Worm (Caenorhabditis elegans) whole organism, L2 larva: ENCODE data around the gene srbc-68.

Source experiments
- Y55F3AM.14 ChIP-seq: fragments of 200-800 bp; sonication (Bioruptor generic); optimal IDR thresholded peaks from 2 replicates; lab custom pipeline; 2018; ENCODE audit warnings: mild to moderate bottlenecking, missing genetic modification characterization, missing compliant biosample characterization
- ama-1 ChIP-seq: fragments of 150-350 bp; optimal IDR thresholded peaks from 2 replicates; lab custom pipeline; 2018; ENCODE audit warnings: inconsistent platforms
- lsy-2 ChIP-seq, 2 experiments: fragments of 150-350 bp in 1 of 2; sonication (generic microtip) in 1 of 2; optimal IDR thresholded peaks; 2 replicates each; lab custom pipeline; 2014 to 2017; ENCODE audit warnings: missing biosample characterization in 2 of 2, missing genetic modification characterization in 2 of 2
- mab-5 ChIP-seq: fragments of 150-350 bp; optimal IDR thresholded peaks from 2 replicates; lab custom pipeline; 2014; ENCODE audit warnings: missing biosample characterization, missing genetic modification characterization
- mdl-1 ChIP-seq, 2 experiments: fragments of 150-350 bp in 1 of 2; sonication (generic microtip) in 1 of 2; optimal IDR thresholded peaks; 2 replicates each; lab custom pipeline; 2017; ENCODE audit warnings: missing biosample characterization in 2 of 2, missing genetic modification characterization in 2 of 2
- nhr-12 ChIP-seq: fragments of 150-350 bp; optimal IDR thresholded peaks from 2 replicates; lab custom pipeline; 2014; ENCODE audit warnings: missing biosample characterization, missing genetic modification characterization
- nhr-129 ChIP-seq: fragments of 150-350 bp; optimal IDR thresholded peaks from 2 replicates; lab custom pipeline; 2014; ENCODE audit warnings: missing biosample characterization, missing genetic modification characterization
- nhr-77 ChIP-seq: fragments of 150-350 bp; optimal IDR thresholded peaks from 2 replicates; lab custom pipeline; 2014; ENCODE audit warnings: missing biosample characterization, missing genetic modification characterization
- unc-55 ChIP-seq: fragments of 150-350 bp; sonication (generic microtip); optimal IDR thresholded peaks from 3 replicates; lab custom pipeline; 2014; ENCODE audit warnings: missing biosample characterization, missing genetic modification reagents, missing genetic modification characterization
- zag-1 ChIP-seq: fragments of 150-350 bp; optimal IDR thresholded peaks from 2 replicates; lab custom pipeline; 2014; ENCODE audit warnings: missing biosample characterization, missing genetic modification characterization
- ztf-4 ChIP-seq: fragments of 150-350 bp; optimal IDR thresholded peaks from 2 replicates; lab custom pipeline; 2014; ENCODE audit warnings: missing biosample characterization, missing genetic modification characterization

DNA sequence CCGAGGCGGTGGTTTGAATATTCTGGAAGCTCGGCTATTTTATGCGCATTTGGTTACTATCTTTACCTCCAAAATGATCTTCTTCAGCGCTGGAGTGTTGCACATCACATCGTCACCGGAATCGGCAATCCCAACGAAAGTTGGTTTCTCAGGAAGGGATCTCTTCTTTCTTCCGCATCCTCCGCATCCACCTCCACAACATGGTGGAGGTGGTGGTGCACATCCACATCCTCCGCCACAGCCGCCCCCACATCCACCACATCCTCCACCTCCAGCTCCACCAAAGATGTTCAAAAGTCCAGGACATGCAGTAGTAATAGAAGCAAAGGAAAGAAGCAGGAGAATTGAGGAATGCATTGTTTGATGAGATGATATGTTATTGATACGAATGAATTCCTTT lies 11.0 kb upstream of the srbc-68 start, which contains the start of gene grl-31:
- TF ChIP-seq nhr-77 (tag; lab: Kevin White, UChicago), result no peak
- TF ChIP-seq nhr-12 (tag; lab: Kevin White, UChicago), result no peak
- no peak for TF ChIP-seq ama-1 (lab: Kevin White, UChicago)
- no peak for TF ChIP-seq nhr-129 (tag; lab: Kevin White, UChicago)
- no peak for TF ChIP-seq lsy-2 (tag; optimal IDR thresholded peaks at IDR 0.05; lab: Kevin White, UChicago)
- TF ChIP-seq Y55F3AM.14 (GFP tag; lab: Kevin White, UChicago), result no peak
- TF ChIP-seq mab-5 (tag; lab: Kevin White, UChicago), result no peak
- TF ChIP-seq mdl-1 (tag; optimal IDR thresholded peaks at IDR 0.05; lab: Kevin White, UChicago), result no peak
- TF ChIP-seq zag-1 (tag; lab: Kevin White, UChicago), result no peak
- no peak for TF ChIP-seq ztf-4 (tag; lab: Kevin White, UChicago)
- TF ChIP-seq unc-55 (GFP tag; lab: Kevin White, UChicago), result no peak
